Worm (Caenorhabditis elegans): Measurements from ENCODE around the gene T14B4.3.

Gene T14B4.3

DNA sequence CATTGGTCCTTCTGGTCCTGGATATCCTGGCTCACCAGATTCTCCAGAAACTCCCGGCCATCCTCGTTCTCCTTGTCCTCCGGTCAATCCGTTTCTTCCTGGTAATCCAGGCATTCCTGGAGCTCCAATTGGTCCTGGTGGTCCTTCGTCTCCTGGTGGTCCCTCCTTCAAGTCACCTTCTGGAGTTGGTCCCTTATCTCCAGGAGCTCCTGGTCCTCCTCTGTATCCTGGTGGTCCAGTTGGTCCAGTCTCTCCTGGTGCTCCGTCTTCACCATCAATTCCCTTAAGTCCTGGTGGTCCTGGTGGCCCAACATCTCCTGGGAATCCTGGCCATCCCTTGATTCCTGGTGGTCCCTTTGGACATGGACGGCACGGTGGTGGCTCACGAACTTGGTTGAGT, 24.1 kb upstream of the T14B4.3 start:
- no peak for TF ChIP-seq zag-1 (tag; optimal IDR thresholded peaks at IDR 0.05)
- TF ChIP-seq egl-5 (tag; optimal IDR thresholded peaks at IDR 0.05) = no peak
- no peak for TF ChIP-seq mml-1 (tag; optimal IDR thresholded peaks at IDR 0.05)
- TF ChIP-seq jun-1 (tag; optimal IDR thresholded peaks at IDR 0.05) = no peak
- no peak for TF ChIP-seq daf-12 (tag; optimal IDR thresholded peaks at IDR 0.05)
- TF ChIP-seq lin-15B (tag; optimal IDR thresholded peaks at IDR 0.05) = no peak
- TF ChIP-seq pha-4 (tag; optimal IDR thresholded peaks at IDR 0.05) = no peak
- no peak for TF ChIP-seq fkh-2 (tag; optimal IDR thresholded peaks at IDR 0.05)
- TF ChIP-seq ceh-9 (tag; optimal IDR thresholded peaks at IDR 0.05) = no peak
- TF ChIP-seq fkh-10 (GFP tag; optimal IDR thresholded peaks at IDR 0.05) = no peak
- TF ChIP-seq eor-1 (tag; optimal IDR thresholded peaks at IDR 0.05) = no peak

- TF ChIP-seq fos-1 (tag; optimal IDR thresholded peaks at IDR 0.05) (no peak), ama-1 (optimal IDR thresholded peaks at IDR 0.05) (no peak), pha-4 (tag; optimal IDR thresholded peaks at IDR 0.05) (no peak), nhr-43 (tag; optimal IDR thresholded peaks at IDR 0.05; ENCODE audit: poor library complexity, severe bottlenecking) (peak; percentile 75), lin-15B (tag; optimal IDR thresholded peaks at IDR 0.05) (no peak), ztf-4 (tag; optimal IDR thresholded peaks at IDR 0.05) (no peak), nhr-23 (tag; optimal IDR thresholded peaks at IDR 0.05) (peak; percentile 96), elt-3 (tag; optimal IDR thresholded peaks at IDR 0.05) (peak in 2 of 3 experiments; percentile 18 to 85), lsy-12 (tag; optimal IDR thresholded peaks at IDR 0.05) (peak; percentile 6), nhr-11 (tag; optimal IDR thresholded peaks at IDR 0.05) (no peak), ztf-11 (tag; optimal IDR thresholded peaks at IDR 0.05) (no peak)
Measured at ce11 chrII:6712177-6712981, 22.4 kb upstream of the T14B4.3 start, which contains the start of the genes dpy-10 and T14B4.19. TSS of gene dpy-10 (minus strand) at chrII:6712227. TSS of gene T14B4.19 (minus strand) at chrII:6712931.

- TF ChIP-seq snpc-4 (tag; optimal IDR thresholded peaks at IDR 0.05) = no peak
- TF ChIP-seq fkh-2 (tag; optimal IDR thresholded peaks at IDR 0.05) = no peak
- TF ChIP-seq R02D3.7 (tag; optimal IDR thresholded peaks at IDR 0.05) = no peak
- TF ChIP-seq ztf-4 (tag; optimal IDR thresholded peaks at IDR 0.05) = no peak
- TF ChIP-seq nhr-237 (tag; optimal IDR thresholded peaks at IDR 0.05) = no peak
- no peak for TF ChIP-seq skn-1 (tag; optimal IDR thresholded peaks at IDR 0.05)
- no peak for TF ChIP-seq ztf-11 (tag; optimal IDR thresholded peaks at IDR 0.05)
- no peak for TF ChIP-seq nhr-43 (tag; optimal IDR thresholded peaks at IDR 0.05; ENCODE audit: poor library complexity, severe bottlenecking)
- TF ChIP-seq ceh-28 (tag; optimal IDR thresholded peaks at IDR 0.05) = no peak
- TF ChIP-seq nhr-28 (tag; optimal IDR thresholded peaks at IDR 0.05) = no peak
- TF ChIP-seq elt-2 (tag; optimal IDR thresholded peaks at IDR 0.05) = no peak
- TF ChIP-seq lin-15B (tag; optimal IDR thresholded peaks at IDR 0.05) = no peak
- TF ChIP-seq unc-62 (GFP tag; optimal IDR thresholded peaks at IDR 0.05) = no peak
- no peak for TF ChIP-seq tbx-2 (tag; optimal IDR thresholded peaks at IDR 0.05)
- no peak for TF ChIP-seq ceh-82 (tag; optimal IDR thresholded peaks at IDR 0.05)
- no peak for TF ChIP-seq ama-1 (optimal IDR thresholded peaks at IDR 0.05)
- no peak for TF ChIP-seq egl-5 (tag; optimal IDR thresholded peaks at IDR 0.05)
- TF ChIP-seq nhr-11 (tag; optimal IDR thresholded peaks at IDR 0.05) = no peak
- no peak for TF ChIP-seq ceh-16 (tag; optimal IDR thresholded peaks at IDR 0.05)
Measured at ce11 chrII:6713003-6713402, 21.7 kb upstream of the T14B4.3 start.

- TF ChIP-seq elt-3 (tag; optimal IDR thresholded peaks at IDR 0.05) (peak in 2 of 3 experiments; percentile 10 to 76), fos-1 (tag; optimal IDR thresholded peaks at IDR 0.05) (no peak), nhr-23 (tag; optimal IDR thresholded peaks at IDR 0.05) (peak; percentile 85), nhr-25 (tag; optimal IDR thresholded peaks at IDR 0.05) (no peak)
Measured at ce11 chrII:6713832-6714342, 20.9 kb upstream of the T14B4.3 start, which contains the start of gene dpy-2. TSS of gene dpy-2 (plus strand) at chrII:6714292.

DNA sequence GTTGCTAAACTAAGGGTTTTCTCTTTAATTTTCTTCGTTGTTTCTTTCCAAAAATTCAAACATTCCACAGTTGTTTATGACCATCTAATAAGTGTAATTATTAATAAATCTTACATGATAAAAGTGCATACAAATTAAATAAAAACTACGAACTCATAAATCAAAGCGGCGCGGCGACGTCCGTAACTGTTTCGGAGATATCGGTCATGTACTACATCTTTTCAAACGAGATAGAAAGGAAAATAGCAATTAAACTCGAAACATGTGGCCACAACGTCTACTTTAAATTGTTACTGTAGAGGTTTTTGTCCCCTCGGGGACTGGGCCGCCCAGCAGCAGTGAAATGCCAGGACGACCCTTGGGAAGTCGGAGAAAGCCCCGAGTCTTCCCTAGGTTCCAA, 18.9 kb upstream of the T14B4.3 start:
- TF ChIP-seq ama-1 (optimal IDR thresholded peaks at IDR 0.05) = peak; percentile 28
- no peak for TF ChIP-seq lin-15B (tag; optimal IDR thresholded peaks at IDR 0.05)
- TF ChIP-seq nhr-23 (tag; optimal IDR thresholded peaks at IDR 0.05) = peak; percentile 46
- no peak for TF ChIP-seq nhr-25 (tag; optimal IDR thresholded peaks at IDR 0.05)
- TF ChIP-seq nhr-43 (tag; optimal IDR thresholded peaks at IDR 0.05; ENCODE audit: poor library complexity, severe bottlenecking) = peak; percentile 35
- no peak for TF ChIP-seq nhr-28 (tag; optimal IDR thresholded peaks at IDR 0.05)

Data from whole organism, L3 larva.